Fruit fly (Drosophila melanogaster): ENCODE data around the gene MTA1-like.

dm6 chr3R:5635524-5635923 lies 13.0 kb downstream of the MTA1-like start, which contains the start of gene CG31546:
- TF ChIP-seq OdsH (GFP tag; optimal IDR thresholded peaks at IDR 0.05) (no peak), psq (GFP tag; optimal IDR thresholded peaks at IDR 0.05) (no peak), GATAd (GFP tag; optimal IDR thresholded peaks at IDR 0.05) (no peak), Vsx2 (GFP tag; optimal IDR thresholded peaks at IDR 0.05; ENCODE audit: partially characterized antibody) (no peak), usp (GFP tag; optimal IDR thresholded peaks at IDR 0.05) (no peak)
